Fruit fly (Drosophila melanogaster) whole organism, wandering third instar larva: Measurements from ENCODE around the gene Tdh.
"Not testable (repeated sequence)": the region's sequence is repeated elsewhere in the genome, so short reads cannot be mapped to it uniquely, and the experiment has no call there.

Experiments
- Abd-B ChIP-seq: fragments of >200 bp; optimal IDR thresholded peaks from 2 replicates; lab custom pipeline; 2017; ENCODE audit warnings: missing biosample characterization, missing genetic modification characterization
- CG32264 ChIP-seq: fragments of 200-800 bp; sonication (Bioruptor generic); optimal IDR thresholded peaks from 2 replicates; lab custom pipeline; 2016; ENCODE audit warnings: missing biosample characterization, missing genetic modification characterization
- CG9705 ChIP-seq: fragments of 200-800 bp; sonication (Bioruptor generic); optimal IDR thresholded peaks from 2 replicates; lab custom pipeline; 2018; ENCODE audit warnings: missing biosample characterization, mild to moderate bottlenecking, missing genetic modification characterization
- CrebA ChIP-seq: fragments of 200-800 bp; sonication (Bioruptor generic); optimal IDR thresholded peaks from 2 replicates; lab custom pipeline; 2016; ENCODE audit warnings: missing biosample characterization, mild to moderate bottlenecking, missing genetic modification characterization, borderline replicate concordance
- Dfd ChIP-seq: fragments of >200 bp; optimal IDR thresholded peaks from 2 replicates; lab custom pipeline; 2017; ENCODE audit warnings: missing biosample characterization, missing genetic modification characterization
- Dif ChIP-seq: fragments of 200-275, 200-300 bp; sonication (Bioruptor generic); optimal IDR thresholded peaks from 2 replicates; lab custom pipeline; 2018; ENCODE audit warnings: missing biosample characterization, missing genetic modification characterization; ENCODE audit not compliant: partially characterized antibody
- GATAd ChIP-seq: sonication (Bioruptor generic); optimal IDR thresholded peaks from 2 replicates; lab custom pipeline; 2016; ENCODE audit warnings: missing biosample characterization, missing genetic modification characterization
- HLH106 ChIP-seq: fragments of 200-800 bp; optimal IDR thresholded peaks from 3 replicates; lab custom pipeline; 2019; ENCODE audit warnings: missing biosample characterization, mild to moderate bottlenecking, missing genetic modification characterization, moderate library complexity
- Hnf4 ChIP-seq: fragments of 200-800 bp; sonication (Bioruptor generic); optimal IDR thresholded peaks from 2 replicates; lab custom pipeline; 2016; ENCODE audit warnings: missing biosample characterization, mild to moderate bottlenecking, missing genetic modification characterization
- Hr78 ChIP-seq: fragments of >200 bp; optimal IDR thresholded peaks from 2 replicates; lab custom pipeline; 2017; ENCODE audit warnings: missing biosample characterization, missing genetic modification characterization
- Hr83 ChIP-seq: fragments of 200-300 bp; sonication (Bioruptor generic); optimal IDR thresholded peaks from 2 replicates; lab custom pipeline; 2016; ENCODE audit warnings: missing biosample characterization, mild to moderate bottlenecking, missing genetic modification characterization, moderate library complexity; ENCODE audit not compliant: poor library complexity, severe bottlenecking
- Jra ChIP-seq: sonication (Bioruptor generic); optimal IDR thresholded peaks from 2 replicates; lab custom pipeline; 2016; ENCODE audit warnings: missing biosample characterization, missing genetic modification characterization
- Mio ChIP-seq: sonication (Bioruptor generic); optimal IDR thresholded peaks from 2 replicates; lab custom pipeline; 2016; ENCODE audit warnings: missing biosample characterization, missing genetic modification characterization
- Myc ChIP-seq: fragments of >200 bp; optimal IDR thresholded peaks from 2 replicates; lab custom pipeline; 2017
- N ChIP-seq: fragments of >200 bp; optimal IDR thresholded peaks from 2 replicates; lab custom pipeline; 2018; ENCODE audit warnings: missing biosample characterization, missing external identifiers, missing genetic modification characterization
- OdsH ChIP-seq: fragments of 200-800 bp; sonication (Bioruptor generic); optimal IDR thresholded peaks from 2 replicates; lab custom pipeline; 2016; ENCODE audit warnings: missing biosample characterization, mild to moderate bottlenecking, missing genetic modification characterization
- Rel ChIP-seq, 2 experiments: fragments of 200-800 bp; sonication (Bioruptor generic) in 1 of 2; optimal IDR thresholded peaks; 2 replicates in 1 of 2; 3 replicates in 1 of 2; lab custom pipeline; 2016 to 2019; ENCODE audit warnings: mild to moderate bottlenecking in 2 of 2, missing biosample characterization in 2 of 2, missing genetic modification characterization in 2 of 2, moderate library complexity in 1 of 2
- Sp1 ChIP-seq: fragments of 200-800 bp; sonication (Bioruptor generic); optimal IDR thresholded peaks from 3 replicates; lab custom pipeline; 2019; ENCODE audit warnings: missing biosample characterization, mild to moderate bottlenecking, missing genetic modification characterization, moderate library complexity
- br ChIP-seq: fragments of 200-800 bp; sonication (Bioruptor generic); optimal IDR thresholded peaks from 2 replicates; lab custom pipeline; 2016; ENCODE audit warnings: missing biosample characterization, missing genetic modification characterization
- brk ChIP-seq: fragments of 200-800 bp; sonication (Bioruptor generic); optimal IDR thresholded peaks from 2 replicates; lab custom pipeline; 2016; ENCODE audit warnings: missing biosample characterization, mild to moderate bottlenecking, missing genetic modification characterization
- dl ChIP-seq, 2 experiments: fragments of 175-275, 200-275 bp in 1 of 2; fragments of 200-275 bp in 1 of 2; sonication (Bioruptor generic); optimal IDR thresholded peaks; lab custom pipeline; 2018; ENCODE audit warnings: mild to moderate bottlenecking in 2 of 2, missing biosample characterization in 2 of 2, missing genetic modification characterization in 2 of 2, moderate library complexity in 2 of 2; ENCODE audit not compliant: partially characterized antibody in 2 of 2, insufficient read depth in 1 of 2
- dmrt93B ChIP-seq: fragments of 200-800 bp; sonication (Bioruptor generic); optimal IDR thresholded peaks from 2 replicates; lab custom pipeline; 2018; ENCODE audit warnings: missing biosample characterization, mild to moderate bottlenecking, missing genetic modification characterization
- dsf ChIP-seq: sonication (Bioruptor generic); optimal IDR thresholded peaks from 2 replicates; lab custom pipeline; 2016; ENCODE audit warnings: missing biosample characterization, missing genetic modification characterization, borderline replicate concordance
- ey ChIP-seq: fragments of 200-800 bp; sonication (Bioruptor generic); optimal IDR thresholded peaks from 2 replicates; lab custom pipeline; 2016; ENCODE audit warnings: missing biosample characterization, missing genetic modification characterization
- foxo ChIP-seq, 2 experiments: fragments of 200-800 bp; sonication (Bioruptor generic); optimal IDR thresholded peaks; 2 replicates in 1 of 2; 3 replicates in 1 of 2; lab custom pipeline; 2016 to 2017; ENCODE audit warnings: missing biosample characterization in 2 of 2, missing genetic modification characterization in 2 of 2
- fru ChIP-seq: fragments of 200-800 bp; sonication (Bioruptor generic); optimal IDR thresholded peaks from 3 replicates; lab custom pipeline; 2016; ENCODE audit warnings: missing biosample characterization, mild to moderate bottlenecking, missing genetic modification characterization
- h ChIP-seq: fragments of 200-800 bp; sonication (Bioruptor generic); optimal IDR thresholded peaks from 3 replicates; lab custom pipeline; 2016; ENCODE audit warnings: missing biosample characterization, mild to moderate bottlenecking, missing genetic modification characterization
- jim ChIP-seq: fragments of 175-275, 200-325 bp; sonication (Bioruptor generic); optimal IDR thresholded peaks from 2 replicates; lab custom pipeline; 2016; ENCODE audit warnings: missing biosample characterization, mild to moderate bottlenecking, missing genetic modification characterization
- lola ChIP-seq: fragments of >200 bp; optimal IDR thresholded peaks from 2 replicates; lab custom pipeline; 2017; ENCODE audit warnings: missing biosample characterization, missing genetic modification characterization
- pan ChIP-seq: fragments of >200 bp; optimal IDR thresholded peaks from 2 replicates; lab custom pipeline; 2017
- psq ChIP-seq: fragments of 200-800 bp; sonication (Bioruptor generic); optimal IDR thresholded peaks from 3 replicates; lab custom pipeline; 2017; ENCODE audit warnings: missing biosample characterization, mild to moderate bottlenecking, missing genetic modification characterization, moderate library complexity
- rgr ChIP-seq: fragments of 200-800 bp; sonication (Bioruptor generic); optimal IDR thresholded peaks from 3 replicates; lab custom pipeline; 2016; ENCODE audit warnings: missing biosample characterization, mild to moderate bottlenecking, missing genetic modification characterization
- sage ChIP-seq: fragments of 200-800 bp; sonication (Bioruptor generic); optimal IDR thresholded peaks from 2 replicates; lab custom pipeline; 2016; ENCODE audit warnings: missing biosample characterization, mild to moderate bottlenecking, missing genetic modification characterization
- sv ChIP-seq: fragments of 200-800 bp; sonication (Bioruptor generic); optimal IDR thresholded peaks from 3 replicates; lab custom pipeline; 2016; ENCODE audit warnings: missing biosample characterization, missing genetic modification characterization
- tai ChIP-seq: sonication (Bioruptor generic); optimal IDR thresholded peaks from 2 replicates; lab custom pipeline; 2016; ENCODE audit warnings: missing biosample characterization, missing genetic modification characterization
- usp ChIP-seq: fragments of >200 bp; optimal IDR thresholded peaks from 2 replicates; lab custom pipeline; 2017; ENCODE audit warnings: missing biosample characterization, missing genetic modification characterization
- woc ChIP-seq: sonication (Bioruptor generic); optimal IDR thresholded peaks from 2 replicates; lab custom pipeline; 2016; ENCODE audit warnings: missing biosample characterization, mild to moderate bottlenecking, missing genetic modification characterization

The Tdh gene

DNA sequence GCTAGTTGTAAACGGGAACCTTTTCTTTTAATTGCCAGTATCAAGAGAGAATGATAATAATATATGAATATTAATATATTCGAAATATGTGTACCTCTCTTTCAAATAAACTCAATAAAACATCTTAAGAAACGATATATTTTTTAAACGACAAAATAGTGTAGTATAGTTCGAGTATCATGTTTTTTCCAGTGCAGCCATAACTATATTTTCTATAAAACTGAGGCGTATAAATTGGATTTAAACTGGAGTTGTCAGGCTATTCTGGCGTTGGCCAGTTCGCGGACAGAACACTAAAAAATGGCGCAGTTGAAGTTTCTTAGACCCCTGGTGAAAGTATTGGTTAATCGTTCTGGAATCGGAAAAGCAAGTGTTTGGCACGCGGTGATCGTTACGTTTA lies 37.1 kb downstream of the Tdh start, which contains the start of gene CG17637:
Gene CG17637, plus strand, starts transcription at position 301 of the 400 bp plus-strand sequence.
- not testable (repeated sequence) for TF ChIP-seq jim, GATAd, dsf (GFP tag; lab: Kevin White, UChicago)
- TF ChIP-seq, all 38 proteins: peak for 0; not testable (repeated sequence) for 38

DNA sequence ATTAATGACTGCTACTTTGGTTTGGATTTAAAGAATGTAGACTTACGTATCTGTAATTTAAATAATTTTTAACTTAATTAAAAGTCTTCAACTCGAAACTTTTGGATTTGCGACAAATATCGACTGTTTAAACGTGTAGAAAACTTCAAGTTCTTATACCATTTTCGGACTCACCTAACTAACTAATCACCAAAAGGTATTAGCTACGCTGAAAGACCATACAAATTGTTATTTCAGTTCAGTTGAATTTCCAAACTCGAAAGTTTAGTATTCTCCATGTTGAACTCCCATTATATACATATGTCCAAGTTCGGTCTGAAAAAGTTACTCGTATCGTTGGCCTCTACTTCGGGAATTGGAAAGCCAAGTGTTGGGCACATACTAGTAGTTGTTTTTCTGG lies 39.0 kb downstream of the Tdh start, which contains the start of gene CG5078:
Gene CG5078, plus strand, starts transcription at position 301 of the 400 bp plus-strand sequence.
- TF ChIP-seq Hr83 (GFP tag; lab: Kevin White, UChicago), result no peak
- TF ChIP-seq Rel (GFP tag; optimal IDR thresholded peaks at IDR 0.05; lab: Kevin White, UChicago), result no peak
- no peak for TF ChIP-seq Rel (tag; optimal IDR thresholded peaks at IDR 0.05; lab: Kevin White, UChicago)
- TF ChIP-seq Dfd (GFP tag; lab: Kevin White, UChicago), result no peak
- TF ChIP-seq dmrt93B (GFP tag; lab: Kevin White, UChicago), result no peak
- no peak for TF ChIP-seq Jra
- TF ChIP-seq, all 38 proteins: peak for 0

DNA sequence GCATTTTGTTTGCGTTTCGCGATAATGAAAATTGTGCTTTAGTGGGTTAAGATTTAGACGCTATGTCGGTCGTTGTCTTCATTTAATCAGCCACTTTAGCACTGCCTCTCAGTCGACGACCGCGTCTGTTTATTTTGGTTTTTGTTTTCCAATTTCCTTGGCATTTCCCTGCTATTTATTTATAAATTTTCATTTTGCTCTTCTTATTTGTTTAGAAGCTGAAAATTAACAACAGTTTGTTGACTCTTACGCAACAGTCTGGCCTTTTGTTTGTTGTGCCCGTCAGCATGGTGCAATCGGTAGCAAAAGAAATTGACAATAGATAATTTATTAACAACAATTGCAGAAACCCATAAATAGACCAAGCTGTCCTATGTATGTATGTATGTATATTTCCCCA lies 40.8 kb downstream of the Tdh start:
- no peak for TF ChIP-seq Sp1 (GFP tag; lab: Kevin White, UChicago)
- TF ChIP-seq sage (GFP tag; lab: Kevin White, UChicago), result no peak
- no peak for TF ChIP-seq Hnf4 (GFP tag; lab: Kevin White, UChicago)
- TF ChIP-seq psq, result no peak
- no peak for TF ChIP-seq usp (GFP tag; lab: Kevin White, UChicago)
- no peak for TF ChIP-seq Jra
- no peak for TF ChIP-seq Rel (GFP tag; optimal IDR thresholded peaks at IDR 0.05; lab: Kevin White, UChicago)
- TF ChIP-seq Rel (tag; optimal IDR thresholded peaks at IDR 0.05; lab: Kevin White, UChicago), result no peak
- no peak for TF ChIP-seq dsf (GFP tag; lab: Kevin White, UChicago)
- TF ChIP-seq HLH106, result no peak
- no peak for TF ChIP-seq Dfd (GFP tag; lab: Kevin White, UChicago)
- TF ChIP-seq Mio (GFP tag; lab: Kevin White, UChicago), result no peak
- TF ChIP-seq brk (GFP tag; lab: Kevin White, UChicago), result no peak
- TF ChIP-seq rgr (GFP tag; lab: Kevin White, UChicago), result no peak
- TF ChIP-seq pan (lab: Kevin White, UChicago), result no peak
- TF ChIP-seq dmrt93B (GFP tag; lab: Kevin White, UChicago), result no peak
- TF ChIP-seq OdsH, result no peak
- no peak for TF ChIP-seq dl (GFP tag; optimal IDR thresholded peaks at IDR 0.05; lab: Kevin White, UChicago; ENCODE audit: insufficient read depth in 1 of 2, partially characterized antibody in 2 of 2)
- no peak for TF ChIP-seq CG9705 (GFP tag; lab: Kevin White, UChicago)
- no peak for TF ChIP-seq Dif (GFP tag; lab: Kevin White, UChicago)

DNA sequence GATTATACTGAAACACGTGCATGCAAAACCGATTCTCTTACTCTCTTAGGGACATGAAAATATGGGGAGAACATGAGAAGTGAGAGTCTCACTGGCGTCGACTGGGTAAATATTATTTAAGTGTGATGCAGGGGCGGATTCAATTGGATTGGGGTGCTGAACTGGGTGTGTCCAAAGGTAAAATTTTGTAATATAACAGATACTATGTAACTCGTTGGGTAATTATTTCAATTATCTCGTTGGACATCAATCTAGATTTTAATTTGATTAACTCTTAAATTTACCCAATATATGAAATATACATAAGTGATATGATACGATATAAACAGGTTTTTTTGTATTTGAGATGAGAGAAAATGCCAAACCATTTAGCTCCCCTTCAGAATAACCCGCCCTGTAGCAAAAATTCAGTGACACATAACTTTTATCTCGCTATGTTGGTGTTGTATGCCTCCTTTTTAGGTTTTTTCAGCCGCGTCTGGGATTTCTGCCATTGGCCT lies 41.4 kb downstream of the Tdh start:
- TF ChIP-seq brk (GFP tag; lab: Kevin White, UChicago), result peak; percentile 76
- TF ChIP-seq Rel (GFP tag; optimal IDR thresholded peaks at IDR 0.05; lab: Kevin White, UChicago), result peak; percentile 38
- no peak for TF ChIP-seq Rel (tag; optimal IDR thresholded peaks at IDR 0.05; lab: Kevin White, UChicago)
- peak; percentile 91 for TF ChIP-seq Sp1 (GFP tag; lab: Kevin White, UChicago)
- TF ChIP-seq GATAd (GFP tag; lab: Kevin White, UChicago), result peak; percentile 43
- peak; percentile 79 for TF ChIP-seq sv (GFP tag; lab: Kevin White, UChicago)
- TF ChIP-seq sage (GFP tag; lab: Kevin White, UChicago), result peak; percentile 87
- peak; percentile 56 for TF ChIP-seq dsf (GFP tag; lab: Kevin White, UChicago)
- TF ChIP-seq fru (GFP tag; lab: Kevin White, UChicago), result peak; percentile 93
- peak; percentile 81 for TF ChIP-seq CG32264 (GFP tag; lab: Kevin White, UChicago)
- TF ChIP-seq Dif (GFP tag; lab: Kevin White, UChicago), result peak; percentile 48
- TF ChIP-seq Mio (GFP tag; lab: Kevin White, UChicago), result peak; percentile 45
- no peak for TF ChIP-seq Myc (lab: Kevin White, UChicago)
- TF ChIP-seq Dfd (GFP tag; lab: Kevin White, UChicago), result no peak
- peak; percentile 88 for TF ChIP-seq Hr83 (GFP tag; lab: Kevin White, UChicago)
- TF ChIP-seq psq, result peak; percentile 91
- TF ChIP-seq br (GFP tag; lab: Kevin White, UChicago), result peak; percentile 91
- peak; percentile 17 to 95 for TF ChIP-seq foxo (GFP tag; optimal IDR thresholded peaks at IDR 0.05; lab: Kevin White, UChicago)
- TF ChIP-seq N (GFP tag; lab: Kevin White, UChicago), result no peak
- peak; percentile 89 for TF ChIP-seq Hnf4 (GFP tag; lab: Kevin White, UChicago)
- TF ChIP-seq OdsH, result peak; percentile 93
- TF ChIP-seq h, result peak; percentile 97
- TF ChIP-seq Hr78, result no peak
- peak; percentile 89 for TF ChIP-seq Jra
- TF ChIP-seq rgr (GFP tag; lab: Kevin White, UChicago), result peak; percentile 92
- TF ChIP-seq tai (GFP tag; lab: Kevin White, UChicago), result peak; percentile 91
- peak; percentile 87 for TF ChIP-seq HLH106
- TF ChIP-seq CG9705 (GFP tag; lab: Kevin White, UChicago), result peak; percentile 85
- no peak for TF ChIP-seq usp (GFP tag; lab: Kevin White, UChicago)
- peak; percentile 2 to 53 for TF ChIP-seq dl (GFP tag; optimal IDR thresholded peaks at IDR 0.05; lab: Kevin White, UChicago; ENCODE audit: insufficient read depth in 1 of 2, partially characterized antibody in 2 of 2)
- TF ChIP-seq lola (GFP tag; lab: Kevin White, UChicago), result no peak
- no peak for TF ChIP-seq Abd-B
- TF ChIP-seq CrebA (GFP tag; lab: Kevin White, UChicago), result no peak
- peak; percentile 92 for TF ChIP-seq ey (GFP tag; lab: Kevin White, UChicago)
- TF ChIP-seq pan (lab: Kevin White, UChicago), result no peak
- TF ChIP-seq woc (GFP tag; lab: Kevin White, UChicago), result peak; percentile 92
- TF ChIP-seq jim (GFP tag; lab: Kevin White, UChicago), result peak; percentile 75
